Worm (Caenorhabditis elegans): Measurements from ENCODE around the gene T22B7.3.
A peak's percentile ranks its signal among the peaks of the same experiment; 100 is the strongest.

Gene T22B7.3

DNA sequence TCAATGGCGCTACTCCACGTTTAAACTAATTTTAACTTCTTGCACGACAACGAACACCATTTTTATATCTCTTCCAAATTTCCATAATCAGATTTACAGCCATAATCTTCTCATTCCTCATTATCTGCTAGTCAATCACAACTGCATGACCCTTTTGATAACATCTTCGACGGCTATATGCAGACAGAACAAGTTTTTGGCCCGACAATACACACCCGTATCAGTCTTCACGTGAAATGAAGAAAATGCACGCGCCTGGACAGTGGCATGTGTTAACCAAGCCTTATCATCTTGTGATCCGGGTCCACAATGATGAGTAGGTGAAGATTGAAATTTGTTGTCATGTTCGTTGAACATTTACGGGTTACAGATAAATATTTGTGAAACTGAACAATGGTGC lies 1.6 kb upstream of the T22B7.3 start:
- TF ChIP-seq pha-4 (tag; optimal IDR thresholded peaks at IDR 0.05) = no peak
- TF ChIP-seq nhr-28 (tag; optimal IDR thresholded peaks at IDR 0.05) = no peak
- TF ChIP-seq unc-39 (tag; optimal IDR thresholded peaks at IDR 0.05) = no peak
- TF ChIP-seq nhr-23 (tag; optimal IDR thresholded peaks at IDR 0.05) = peak; percentile 44
- no peak for TF ChIP-seq lin-15B (tag; optimal IDR thresholded peaks at IDR 0.05)
- TF ChIP-seq nhr-43 (tag; optimal IDR thresholded peaks at IDR 0.05; ENCODE audit: poor library complexity, severe bottlenecking) = peak; percentile 89
- no peak for TF ChIP-seq ceh-9 (tag; optimal IDR thresholded peaks at IDR 0.05)
- peak in 1 of 3 experiments; percentile 55 for TF ChIP-seq elt-3 (tag; optimal IDR thresholded peaks at IDR 0.05)
- no peak for TF ChIP-seq ceh-28 (tag; optimal IDR thresholded peaks at IDR 0.05)
- TF ChIP-seq elt-1 (tag; optimal IDR thresholded peaks at IDR 0.05) = peak; percentile 82
- TF ChIP-seq snpc-4 (tag; optimal IDR thresholded peaks at IDR 0.05) = no peak
- TF ChIP-seq daf-12 (tag; optimal IDR thresholded peaks at IDR 0.05) = no peak
- no peak for TF ChIP-seq fkh-10 (GFP tag; optimal IDR thresholded peaks at IDR 0.05)
- TF ChIP-seq mml-1 (tag; optimal IDR thresholded peaks at IDR 0.05) = no peak
- no peak for TF ChIP-seq lsy-12 (tag; optimal IDR thresholded peaks at IDR 0.05)
- TF ChIP-seq nhr-67 (tag; optimal IDR thresholded peaks at IDR 0.05) = no peak
- no peak for TF ChIP-seq aly-2 (tag; optimal IDR thresholded peaks at IDR 0.05)
- TF ChIP-seq nhr-237 (tag; optimal IDR thresholded peaks at IDR 0.05) = no peak
- no peak for TF ChIP-seq R02D3.7 (tag; optimal IDR thresholded peaks at IDR 0.05)
- no peak for TF ChIP-seq ceh-16 (tag; optimal IDR thresholded peaks at IDR 0.05)
- peak; percentile 1 for TF ChIP-seq mdl-1 (tag; optimal IDR thresholded peaks at IDR 0.05)
- TF ChIP-seq nhr-25 (tag; optimal IDR thresholded peaks at IDR 0.05) = peak; percentile 76
- no peak for TF ChIP-seq egl-5 (tag; optimal IDR thresholded peaks at IDR 0.05)

ce11 chrX:5647884-5648283 lies 711 bp downstream of the T22B7.3 start, which contains the start of gene srv-7:
Gene srv-7, minus strand, starts transcription at chrX:5647984.
- TF ChIP-seq aly-2 (tag; optimal IDR thresholded peaks at IDR 0.05) (no peak), skn-1 (tag; optimal IDR thresholded peaks at IDR 0.05) (no peak), lin-15B (tag; optimal IDR thresholded peaks at IDR 0.05) (no peak), nhr-12 (tag; optimal IDR thresholded peaks at IDR 0.05) (no peak), nhr-11 (tag; optimal IDR thresholded peaks at IDR 0.05) (no peak), unc-62 (GFP tag; optimal IDR thresholded peaks at IDR 0.05) (no peak), fkh-10 (GFP tag; optimal IDR thresholded peaks at IDR 0.05) (no peak), nfya-1 (tag; optimal IDR thresholded peaks at IDR 0.05; ENCODE audit: insufficient read depth) (no peak)

- TF ChIP-seq fkh-10 (GFP tag; optimal IDR thresholded peaks at IDR 0.05) (no peak), lin-15B (tag; optimal IDR thresholded peaks at IDR 0.05) (no peak), elt-1 (tag; optimal IDR thresholded peaks at IDR 0.05) (no peak), jun-1 (tag; optimal IDR thresholded peaks at IDR 0.05) (no peak), R02D3.7 (tag; optimal IDR thresholded peaks at IDR 0.05) (no peak), mml-1 (tag; optimal IDR thresholded peaks at IDR 0.05) (no peak), nhr-76 (tag; optimal IDR thresholded peaks at IDR 0.05) (no peak), pqm-1 (tag; optimal IDR thresholded peaks at IDR 0.05) (peak; percentile 33), ceh-82 (tag; optimal IDR thresholded peaks at IDR 0.05) (no peak), ztf-4 (tag; optimal IDR thresholded peaks at IDR 0.05) (no peak), nfya-1 (tag; optimal IDR thresholded peaks at IDR 0.05; ENCODE audit: insufficient read depth) (peak; percentile 56), aly-2 (tag; optimal IDR thresholded peaks at IDR 0.05) (no peak), egl-27 (tag; optimal IDR thresholded peaks at IDR 0.05) (no peak), elt-3 (tag; optimal IDR thresholded peaks at IDR 0.05) (no peak), nhr-43 (tag; optimal IDR thresholded peaks at IDR 0.05; ENCODE audit: poor library complexity, severe bottlenecking) (no peak), fkh-2 (tag; optimal IDR thresholded peaks at IDR 0.05) (no peak), nhr-12 (tag; optimal IDR thresholded peaks at IDR 0.05) (no peak), hmg-11 (tag; optimal IDR thresholded peaks at IDR 0.05) (no peak), ceh-16 (tag; optimal IDR thresholded peaks at IDR 0.05) (no peak), nhr-11 (tag; optimal IDR thresholded peaks at IDR 0.05) (no peak), mdl-1 (tag; optimal IDR thresholded peaks at IDR 0.05) (no peak), zag-1 (tag; optimal IDR thresholded peaks at IDR 0.05) (no peak), nhr-67 (tag; optimal IDR thresholded peaks at IDR 0.05) (no peak), lin-39 (tag; optimal IDR thresholded peaks at IDR 0.05) (no peak), nhr-25 (tag; optimal IDR thresholded peaks at IDR 0.05) (peak; percentile 50), ZK546.5 (tag; optimal IDR thresholded peaks at IDR 0.05) (no peak), daf-12 (tag; optimal IDR thresholded peaks at IDR 0.05) (peak; percentile 40), lsy-12 (tag; optimal IDR thresholded peaks at IDR 0.05) (no peak), sea-2 (GFP tag; optimal IDR thresholded peaks at IDR 0.05) (no peak), ceh-28 (tag; optimal IDR thresholded peaks at IDR 0.05) (no peak), nhr-28 (tag; optimal IDR thresholded peaks at IDR 0.05) (no peak), snpc-4 (tag; optimal IDR thresholded peaks at IDR 0.05) (no peak), nhr-23 (tag; optimal IDR thresholded peaks at IDR 0.05) (no peak), ceh-9 (tag; optimal IDR thresholded peaks at IDR 0.05) (no peak), ztf-11 (tag; optimal IDR thresholded peaks at IDR 0.05) (no peak), pha-4 (tag; optimal IDR thresholded peaks at IDR 0.05) (peak; percentile 52), egl-5 (tag; optimal IDR thresholded peaks at IDR 0.05) (peak; percentile 14), nhr-237 (tag; optimal IDR thresholded peaks at IDR 0.05) (no peak), elt-2 (tag; optimal IDR thresholded peaks at IDR 0.05) (peak; percentile 18), skn-1 (tag; optimal IDR thresholded peaks at IDR 0.05) (no peak), ama-1 (optimal IDR thresholded peaks at IDR 0.05) (no peak), nhr-77 (tag; optimal IDR thresholded peaks at IDR 0.05) (no peak), tbx-2 (tag; optimal IDR thresholded peaks at IDR 0.05) (no peak), eor-1 (tag; optimal IDR thresholded peaks at IDR 0.05) (no peak), unc-62 (GFP tag; optimal IDR thresholded peaks at IDR 0.05) (no peak)
Measured at ce11 chrX:5653813-5654212, 6.6 kb downstream of the T22B7.3 start, which contains the start of gene T22B7.7. Gene T22B7.7, minus strand, starts transcription at chrX:5654074.

All from whole organism, L3 larva.